Fruit fly (Drosophila melanogaster) whole organism: ENCODE measurements around the gene Acp36DE.

Experiments used
- CG8478 ChIP-seq: fragments of >200 bp; optimal IDR thresholded peaks from 2 replicates; lab custom pipeline; 2018; ENCODE audit warnings: inconsistent platforms
- Dll ChIP-seq: fragments of >200 bp; optimal IDR thresholded peaks from 2 replicates; lab custom pipeline; 2017
- EcR ChIP-seq, 2 experiments: fragments of >200 bp; optimal IDR thresholded peaks; 2 replicates each; lab custom pipeline; 2017; ENCODE audit warnings: missing biosample characterization in 2 of 2, missing genetic modification characterization in 2 of 2, missing genetic modification reagents in 2 of 2
- pan ChIP-seq: fragments of >200 bp; optimal IDR thresholded peaks from 2 replicates; lab custom pipeline; 2017
- psq ChIP-seq: fragments of >200 bp; optimal IDR thresholded peaks from 2 replicates; lab custom pipeline; 2017
- usp ChIP-seq: fragments of >200 bp; optimal IDR thresholded peaks from 2 replicates; lab custom pipeline; 2017; ENCODE audit warnings: missing biosample characterization, missing genetic modification characterization, mixed read lengths

- TF ChIP-seq pan (no peak), Dll (lab: Kevin White, UChicago) (no peak), CG8478 (lab: Kevin White, UChicago) (no peak), usp (no peak), EcR (GFP tag; optimal IDR thresholded peaks at IDR 0.05; lab: Kevin White, UChicago) (no peak), psq (lab: Kevin White, UChicago) (no peak)
These were observed 49.5 kb downstream of the Acp36DE start, which contains the start of gene CG43354 for dm6 chr2L:18309346-18309745.
